Worm (Caenorhabditis elegans): ENCODE measurements around the gene rab-6.1.

Gene rab-6.1

DNA sequence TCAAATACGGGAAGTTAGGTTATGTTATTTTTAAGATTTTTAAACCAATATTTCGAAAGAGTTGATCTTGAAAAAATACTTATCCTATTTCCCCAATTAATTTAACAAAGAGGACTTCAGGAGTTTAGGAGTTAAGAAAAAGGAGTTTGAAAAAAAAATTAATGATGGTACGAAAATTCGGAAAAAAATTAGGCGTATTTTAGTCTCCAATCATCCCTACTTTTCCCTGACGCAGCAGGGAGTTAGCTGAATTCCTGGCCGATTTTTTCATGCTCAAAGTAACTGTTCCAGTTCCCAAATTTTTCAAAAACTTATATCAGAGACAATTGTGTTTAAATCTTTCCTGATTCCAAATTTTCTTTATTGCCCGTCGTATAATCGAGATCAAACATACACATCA lies 17.8 kb upstream of the rab-6.1 start:
- TF ChIP-seq ces-1 (GFP tag; optimal IDR thresholded peaks at IDR 0.05) (no peak), unc-62 (GFP tag; optimal IDR thresholded peaks at IDR 0.05 in 1 of 2) (peak in 1 of 2 experiments; percentile 92), unc-62 (tag; optimal IDR thresholded peaks at IDR 0.05) (no peak), spr-3 (GFP tag; optimal IDR thresholded peaks at IDR 0.05) (no peak), unc-130 (GFP tag; optimal IDR thresholded peaks at IDR 0.05) (no peak), nhr-28 (tag; optimal IDR thresholded peaks at IDR 0.05) (no peak), F26F4.8 (GFP tag; conservative IDR thresholded peaks at IDR 0.05) (no peak), zip-11 (GFP tag; IDR thresholded peaks at IDR 0.05) (no peak), fkh-10 (GFP tag; optimal IDR thresholded peaks at IDR 0.05) (no peak)

DNA sequence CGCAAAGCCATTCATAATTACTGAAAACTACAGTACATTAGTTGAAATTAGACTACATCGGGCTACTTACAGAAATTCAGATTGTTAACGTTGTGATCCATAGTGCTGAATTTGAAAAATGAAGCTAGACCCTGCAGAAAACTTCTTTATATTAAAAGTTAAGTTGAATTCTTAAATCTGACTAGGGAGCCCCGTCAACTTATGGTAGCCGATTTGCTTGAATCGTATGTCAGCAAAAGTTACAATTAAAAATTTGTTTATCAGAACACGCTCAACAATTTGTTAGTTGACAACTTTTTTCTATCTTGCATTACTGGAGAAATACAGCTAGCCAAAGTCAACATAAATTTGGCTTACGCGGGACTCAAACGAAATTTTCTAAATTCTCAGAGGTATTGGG lies 16.8 kb upstream of the rab-6.1 start, which contains the start of gene F59B2.14:
TSS of gene F59B2.14 (minus strand) at position 101 of the 400 bp plus-strand sequence.
- TF ChIP-seq spr-3 (GFP tag; optimal IDR thresholded peaks at IDR 0.05) (no peak), dmd-6 (GFP tag; IDR thresholded peaks at IDR 0.05) (no peak), arid-1 (GFP tag; conservative IDR thresholded peaks at IDR 0.05) (no peak), hlh-11 (tag; optimal IDR thresholded peaks at IDR 0.05) (no peak), nhr-76 (tag; optimal IDR thresholded peaks at IDR 0.05) (no peak), zag-1 (tag; optimal IDR thresholded peaks at IDR 0.05) (no peak), R02D3.7 (tag; optimal IDR thresholded peaks at IDR 0.05) (no peak), lsy-2 (tag; optimal IDR thresholded peaks at IDR 0.05) (no peak), rbr-2 (tag; optimal IDR thresholded peaks at IDR 0.05) (no peak), set-16 (GFP tag; IDR thresholded peaks at IDR 0.05) (no peak), ces-1 (GFP tag; optimal IDR thresholded peaks at IDR 0.05) (no peak), attf-4 (tag; optimal IDR thresholded peaks at IDR 0.05) (no peak), daf-16 (GFP tag; optimal IDR thresholded peaks at IDR 0.05) (no peak), daf-16 (tag; optimal IDR thresholded peaks at IDR 0.05) (no peak), vab-7 (GFP tag; IDR thresholded peaks at IDR 0.05) (no peak), ceh-28 (tag; optimal IDR thresholded peaks at IDR 0.05) (no peak), mdl-1 (tag; optimal IDR thresholded peaks at IDR 0.05) (no peak), aly-2 (tag; optimal IDR thresholded peaks at IDR 0.05) (no peak), zip-11 (GFP tag; IDR thresholded peaks at IDR 0.05) (no peak), hlh-30 (tag; optimal IDR thresholded peaks at IDR 0.05; ENCODE audit: insufficient read depth) (no peak), nhr-77 (tag; optimal IDR thresholded peaks at IDR 0.05) (no peak)

DNA sequence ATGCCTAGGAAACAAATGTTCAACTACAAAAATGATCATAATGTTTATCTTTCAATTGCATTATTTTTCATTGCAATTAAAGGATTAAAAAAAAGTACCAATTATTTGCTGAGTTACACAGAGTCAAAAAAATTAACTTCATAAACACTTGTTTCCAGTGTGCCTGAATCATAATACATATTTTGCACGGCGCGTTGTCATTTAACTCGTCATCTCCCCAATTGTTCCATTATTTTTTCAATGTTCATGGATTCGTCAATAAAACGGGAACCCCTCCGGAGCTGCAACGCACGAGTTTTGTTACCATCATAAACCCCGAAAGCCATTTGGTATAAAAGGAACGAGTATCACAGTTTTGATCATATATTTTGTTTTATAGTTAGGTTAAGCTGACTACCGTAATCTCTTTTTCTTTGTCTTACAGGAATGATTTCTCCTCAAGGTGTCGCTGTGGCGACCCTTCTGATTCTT lies 11.5 kb upstream of the rab-6.1 start, which contains the start of gene F59B2.12:
TSS of gene F59B2.12 (plus strand) at position 421 of the 471 bp plus-strand sequence.
- TF ChIP-seq Y5F2A.4 (GFP tag; optimal IDR thresholded peaks at IDR 0.05) (no peak), dmd-8 (GFP tag; IDR thresholded peaks at IDR 0.05) (no peak), daf-19 (GFP tag; conservative IDR thresholded peaks at IDR 0.05) (no peak), unc-62 (GFP tag; optimal IDR thresholded peaks at IDR 0.05 in 1 of 2) (peak in 1 of 2 experiments; percentile 90), unc-62 (tag; optimal IDR thresholded peaks at IDR 0.05) (no peak), vab-7 (GFP tag; IDR thresholded peaks at IDR 0.05) (no peak), duxl-1 (tag; optimal IDR thresholded peaks at IDR 0.05; ENCODE audit: poor library complexity) (no peak), F49E8.2 (tag; optimal IDR thresholded peaks at IDR 0.05; ENCODE audit: borderline replicate concordance) (no peak)

DNA sequence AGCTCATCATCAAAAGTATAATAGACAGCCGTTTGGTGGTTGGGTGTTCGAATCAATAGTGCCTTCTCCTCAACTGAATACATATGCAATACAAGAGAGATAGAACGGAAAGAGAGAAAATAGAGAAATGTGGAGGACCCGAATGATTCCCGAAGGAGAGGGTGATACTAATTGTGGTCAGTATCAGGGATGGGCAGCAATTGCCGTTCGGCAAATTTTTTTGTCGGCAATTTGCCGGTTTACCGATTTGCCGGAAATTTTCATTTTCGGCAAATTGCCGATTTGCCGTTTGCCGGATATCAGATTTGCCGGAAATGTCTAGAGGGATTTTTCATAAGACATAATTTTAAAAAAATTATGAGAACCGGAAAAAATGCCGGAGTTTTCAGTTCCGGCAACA lies 6.6 kb upstream of the rab-6.1 start, which contains the start of gene F59B2.9:
TSS of gene F59B2.9 (minus strand) at position 101 of the 400 bp plus-strand sequence.
- TF ChIP-seq F26F4.8 (GFP tag; conservative IDR thresholded peaks at IDR 0.05), result no peak

DNA sequence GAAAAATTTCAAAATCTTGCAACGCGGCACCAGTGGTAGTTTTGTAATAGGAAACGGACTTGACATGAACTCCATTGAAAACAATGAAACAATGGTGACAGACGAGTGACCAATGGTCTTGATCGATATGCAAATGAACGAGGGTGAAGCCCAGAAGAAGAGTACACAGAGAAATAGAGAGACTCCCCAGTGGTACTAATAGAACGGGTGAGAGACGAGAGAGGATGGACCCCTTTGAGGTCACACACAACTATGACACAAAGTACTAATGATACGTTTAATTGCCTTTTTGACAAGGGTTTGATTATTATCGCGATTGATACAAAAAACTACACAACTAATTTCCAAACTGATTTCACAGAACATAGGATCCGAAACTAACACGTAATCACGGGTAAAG lies 4.3 kb upstream of the rab-6.1 start, which contains the start of gene F59B2.8:
TSS of gene F59B2.8 (minus strand) at position 151 of the 400 bp plus-strand sequence.
- peak; percentile 6 for TF ChIP-seq aha-1 (tag)
- no peak for TF ChIP-seq gei-8 (GFP tag; optimal IDR thresholded peaks at IDR 0.05)
- peak; percentile 29 for TF ChIP-seq mes-2 (tag; optimal IDR thresholded peaks at IDR 0.05; ENCODE audit: poor library complexity, severe bottlenecking)
- no peak for TF ChIP-seq nhr-42 (GFP tag; IDR thresholded peaks at IDR 0.05)
- TF ChIP-seq lin-13 (GFP tag; optimal IDR thresholded peaks at IDR 0.05), result no peak
- no peak for TF ChIP-seq mxl-3 (GFP tag; optimal IDR thresholded peaks at IDR 0.05)
- TF ChIP-seq skn-1 (tag; optimal IDR thresholded peaks at IDR 0.05), result no peak

All from whole organism, L4 larva.